Worm (Caenorhabditis elegans) whole organism, L4 larva: ENCODE results near the gene frpr-19.

Source experiments
- F10B5.3 ChIP-seq: sonication (generic microtip); optimal IDR thresholded peaks from 2 replicates; lab custom pipeline; 2016; ENCODE audit warnings: mild to moderate bottlenecking, missing genetic modification characterization, missing compliant biosample characterization
- F26F4.8 ChIP-seq: fragments of 200-800 bp; sonication (Bioruptor generic); conservative IDR thresholded peaks from 2 replicates; pipeline ENCODE4 v1.3.6; 2022; ENCODE audit warnings: missing genetic modification characterization, missing compliant biosample characterization
- F49E8.2 ChIP-seq: sonication (generic microtip); optimal IDR thresholded peaks from 2 replicates; lab custom pipeline; 2016; ENCODE audit warnings: missing compliant biosample characterization, mild to moderate bottlenecking, missing genetic modification characterization, borderline replicate concordance
- T20F7.1 ChIP-seq: fragments of 200-800 bp; sonication (Bioruptor generic); optimal IDR thresholded peaks from 2 replicates; lab custom pipeline; 2018; ENCODE audit warnings: mild to moderate bottlenecking, missing genetic modification characterization, missing compliant biosample characterization
- Y5F2A.4 ChIP-seq: fragments of 200-800 bp; sonication (Bioruptor generic); optimal IDR thresholded peaks from 2 replicates; lab custom pipeline; 2018; ENCODE audit warnings: mild to moderate bottlenecking, missing genetic modification characterization, missing compliant biosample characterization
- ZK546.5 ChIP-seq, 2 experiments: sonication (generic microtip); optimal IDR thresholded peaks; 2 replicates each; lab custom pipeline; 2017; ENCODE audit warnings: missing biosample characterization in 2 of 2, missing genetic modification characterization in 2 of 2
- ama-1 ChIP-seq: fragments of 150-350 bp; optimal IDR thresholded peaks from 2 replicates; lab custom pipeline; 2014; ENCODE audit warnings: inconsistent platforms, mixed read lengths
- arid-1 ChIP-seq: fragments of 200-800 bp; sonication (Bioruptor generic); conservative IDR thresholded peaks from 2 replicates; pipeline ENCODE4 v1.3.6; 2022; ENCODE audit warnings: missing genetic modification reagents, missing genetic modification characterization, missing compliant biosample characterization
- ceh-32 ChIP-seq: sonication (generic microtip); optimal IDR thresholded peaks from 2 replicates; lab custom pipeline; 2016; ENCODE audit warnings: mild to moderate bottlenecking, missing genetic modification characterization, missing compliant biosample characterization; ENCODE audit not compliant: poor library complexity
- ceh-44 ChIP-seq: fragments of 200-800 bp; sonication (Bioruptor generic); IDR thresholded peaks from 2 replicates; pipeline ENCODE4 v1.3.6; 2022; ENCODE audit warnings: missing genetic modification reagents, missing genetic modification characterization, missing compliant biosample characterization
- ces-1 ChIP-seq: fragments of 150-350 bp; sonication (generic microtip); optimal IDR thresholded peaks from 4 replicates; lab custom pipeline; 2014; ENCODE audit warnings: missing biosample characterization, missing genetic modification reagents, missing genetic modification characterization
- cey-2 ChIP-seq: sonication (generic microtip); optimal IDR thresholded peaks from 3 replicates; lab custom pipeline; 2017; ENCODE audit warnings: missing genetic modification characterization, mild to moderate bottlenecking, missing compliant biosample characterization, antibody characterized with exemption, borderline replicate concordance; ENCODE audit not compliant: insufficient read depth
- daf-8 ChIP-seq: fragments of 200-800 bp; sonication (Bioruptor generic); IDR thresholded peaks from 2 replicates; pipeline ENCODE4 v1.3.6; 2022; ENCODE audit warnings: missing genetic modification characterization, missing compliant biosample characterization
- dmd-6 ChIP-seq: fragments of 200-800 bp; sonication (Bioruptor generic); IDR thresholded peaks from 2 replicates; pipeline ENCODE4 v1.3.6; 2022; ENCODE audit warnings: missing genetic modification reagents, missing genetic modification characterization, missing compliant biosample characterization
- dmd-8 ChIP-seq: fragments of 200-800 bp; sonication (Bioruptor generic); IDR thresholded peaks from 2 replicates; pipeline ENCODE4 v1.3.6; 2022; ENCODE audit warnings: missing genetic modification characterization, missing compliant biosample characterization
- dmd-9 ChIP-seq: fragments of 200-800 bp; sonication (Bioruptor generic); IDR thresholded peaks from 2 replicates; pipeline ENCODE4 v1.3.6; 2022; ENCODE audit warnings: missing genetic modification reagents, missing genetic modification characterization, missing compliant biosample characterization
- dpl-1 ChIP-seq: fragments of 150-350 bp; optimal IDR thresholded peaks from 2 replicates; lab custom pipeline; 2014; ENCODE audit warnings: missing biosample characterization, missing genetic modification reagents, missing genetic modification characterization
- egl-27 ChIP-seq: sonication (generic microtip); optimal IDR thresholded peaks from 3 replicates; lab custom pipeline; 2017; ENCODE audit warnings: missing biosample characterization, missing genetic modification reagents, missing genetic modification characterization
- egl-43 ChIP-seq: fragments of 200-800 bp; sonication (Bioruptor generic); IDR thresholded peaks from 2 replicates; pipeline ENCODE4 v1.3.6; 2022; ENCODE audit warnings: missing genetic modification reagents, missing genetic modification characterization, missing compliant biosample characterization
- fos-1 ChIP-seq: fragments of 150-350 bp; optimal IDR thresholded peaks from 2 replicates; lab custom pipeline; 2014; ENCODE audit warnings: missing biosample characterization, missing genetic modification characterization
- hif-1 ChIP-seq, 2 experiments: sonication (generic microtip); optimal IDR thresholded peaks; 2 replicates each; lab custom pipeline; 2016 to 2017; ENCODE audit warnings: missing compliant biosample characterization in 2 of 2, missing genetic modification characterization in 2 of 2, missing genetic modification reagents in 2 of 2, missing genotype in 2 of 2, mild to moderate bottlenecking in 1 of 2
- hlh-11 ChIP-seq: fragments of 200-800 bp; sonication (Bioruptor generic); optimal IDR thresholded peaks from 2 replicates; lab custom pipeline; 2018; ENCODE audit warnings: mild to moderate bottlenecking, missing genetic modification characterization, missing compliant biosample characterization
- hmg-1.1 ChIP-seq: fragments of 200-800 bp; sonication (Bioruptor generic); IDR thresholded peaks from 2 replicates; pipeline ENCODE4 v1.3.6; 2022; ENCODE audit warnings: missing genetic modification reagents, missing genetic modification characterization, missing compliant biosample characterization
- jun-1 ChIP-seq: fragments of 150-350 bp; optimal IDR thresholded peaks from 2 replicates; lab custom pipeline; 2014; ENCODE audit warnings: missing biosample characterization, missing genetic modification reagents, missing genetic modification characterization
- lim-7 ChIP-seq: fragments of 200-800 bp; sonication (Bioruptor generic); IDR thresholded peaks from 2 replicates; pipeline ENCODE4 v1.3.6; 2022; ENCODE audit warnings: missing genetic modification characterization, missing compliant biosample characterization
- lin-13 ChIP-seq: fragments of 150-350 bp; optimal IDR thresholded peaks from 2 replicates; lab custom pipeline; 2014; ENCODE audit warnings: missing biosample characterization, missing genetic modification reagents, missing genetic modification characterization
- lsy-2 ChIP-seq, 2 experiments: fragments of 150-350 bp in 1 of 2; sonication (generic microtip) in 1 of 2; optimal IDR thresholded peaks; 2 replicates each; lab custom pipeline; 2014 to 2017; ENCODE audit warnings: missing biosample characterization in 2 of 2, missing genetic modification characterization in 2 of 2
- madf-9 ChIP-seq: fragments of 200-800 bp; sonication (Bioruptor generic); conservative IDR thresholded peaks from 2 replicates; pipeline ENCODE4 v1.3.6; 2022; ENCODE audit warnings: missing genetic modification reagents, missing genetic modification characterization, missing compliant biosample characterization
- mdl-1 ChIP-seq, 2 experiments: fragments of 150-350 bp in 1 of 2; sonication (generic microtip) in 1 of 2; optimal IDR thresholded peaks; 2 replicates each; lab custom pipeline; 2014 to 2017; ENCODE audit warnings: missing biosample characterization in 2 of 2, missing genetic modification characterization in 2 of 2
- mep-1 ChIP-seq: fragments of 150-350 bp; sonication (generic microtip); optimal IDR thresholded peaks from 3 replicates; lab custom pipeline; 2014; ENCODE audit warnings: missing biosample characterization, missing genetic modification characterization
- mxl-2 ChIP-seq: fragments of 200-800 bp; sonication (Bioruptor generic); conservative IDR thresholded peaks from 2 replicates; pipeline ENCODE4 v1.3.6; 2022; ENCODE audit warnings: missing genetic modification reagents, missing genetic modification characterization, missing compliant biosample characterization
- mxl-3 ChIP-seq: fragments of 200-800 bp; sonication (Bioruptor generic); optimal IDR thresholded peaks from 2 replicates; lab custom pipeline; 2018; ENCODE audit warnings: mild to moderate bottlenecking, missing genetic modification characterization, missing compliant biosample characterization
- nhr-10 ChIP-seq: fragments of 150-350 bp; optimal IDR thresholded peaks from 2 replicates; lab custom pipeline; 2014; ENCODE audit warnings: missing biosample characterization, missing genetic modification characterization
- nhr-102 ChIP-seq: sonication (generic microtip); optimal IDR thresholded peaks from 2 replicates; lab custom pipeline; 2016; ENCODE audit warnings: mild to moderate bottlenecking, missing genetic modification characterization, moderate library complexity, missing compliant biosample characterization
- nhr-237 ChIP-seq: sonication (generic microtip); optimal IDR thresholded peaks from 2 replicates; lab custom pipeline; 2017; ENCODE audit warnings: missing biosample characterization, missing genetic modification characterization
- nhr-41 ChIP-seq: fragments of 200-800 bp; sonication (Bioruptor generic); IDR thresholded peaks from 2 replicates; pipeline ENCODE4 v1.3.6; 2022; ENCODE audit warnings: missing genetic modification reagents, missing genetic modification characterization, missing compliant biosample characterization
- nhr-6 ChIP-seq: fragments of 150-350 bp; optimal IDR thresholded peaks from 2 replicates; lab custom pipeline; 2014; ENCODE audit warnings: missing biosample characterization, missing genetic modification characterization
- pha-4 ChIP-seq, 2 experiments: fragments of 150-350 bp in 1 of 2; fragments of 200-800 bp in 1 of 2; sonication (Bioruptor generic) in 1 of 2; IDR thresholded peaks in 1 of 2; optimal IDR thresholded peaks in 1 of 2; 2 replicates each; pipeline versions ENCODE4 v1.3.6 to Lab custom; 2014 to 2022; ENCODE audit warnings: missing genetic modification characterization in 2 of 2, missing genetic modification reagents in 2 of 2, missing biosample characterization in 1 of 2, missing compliant biosample characterization in 1 of 2
- pqm-1 ChIP-seq: sonication (generic microtip); optimal IDR thresholded peaks from 2 replicates; lab custom pipeline; 2017; ENCODE audit warnings: missing biosample characterization, missing genetic modification characterization
- saeg-2 ChIP-seq: fragments of 200-800 bp; sonication (Bioruptor generic); IDR thresholded peaks from 2 replicates; pipeline ENCODE4 v1.3.6; 2022; ENCODE audit warnings: missing genetic modification reagents, missing genetic modification characterization, missing compliant biosample characterization
- set-16 ChIP-seq: fragments of 200-800 bp; sonication (Bioruptor generic); IDR thresholded peaks from 2 replicates; pipeline ENCODE4 v1.3.6; 2022; ENCODE audit warnings: missing genetic modification reagents, missing genetic modification characterization, missing compliant biosample characterization
- snpc-4 ChIP-seq: fragments of 150-350 bp; optimal IDR thresholded peaks from 2 replicates; lab custom pipeline; 2014; ENCODE audit warnings: missing biosample characterization, missing genetic modification characterization
- spr-1 ChIP-seq: sonication (generic microtip); optimal IDR thresholded peaks from 2 replicates; lab custom pipeline; 2016; ENCODE audit warnings: mild to moderate bottlenecking, missing genetic modification characterization, missing compliant biosample characterization
- spr-3 ChIP-seq: fragments of 200-800 bp; sonication (Bioruptor generic); optimal IDR thresholded peaks from 2 replicates; lab custom pipeline; 2018; ENCODE audit warnings: mild to moderate bottlenecking, missing genetic modification characterization, missing compliant biosample characterization
- tra-1 ChIP-seq: fragments of 200-800 bp; sonication (Bioruptor generic); IDR thresholded peaks from 2 replicates; pipeline ENCODE4 v1.3.6; 2022; ENCODE audit warnings: missing genetic modification reagents, missing genetic modification characterization, missing compliant biosample characterization
- unc-39 ChIP-seq: sonication (generic microtip); optimal IDR thresholded peaks from 2 replicates; lab custom pipeline; 2017; ENCODE audit warnings: missing biosample characterization, missing genetic modification characterization
- zag-1 ChIP-seq: fragments of 150-350 bp; optimal IDR thresholded peaks from 2 replicates; lab custom pipeline; 2014; ENCODE audit warnings: missing biosample characterization, missing genetic modification characterization
- zfp-3 ChIP-seq: fragments of 200-800 bp; sonication (Bioruptor generic); conservative IDR thresholded peaks from 2 replicates; pipeline ENCODE4 v1.3.6; 2022; ENCODE audit warnings: missing genetic modification reagents, missing genetic modification characterization, missing compliant biosample characterization
- zip-11 ChIP-seq: fragments of 200-800 bp; sonication (Bioruptor generic); IDR thresholded peaks from 2 replicates; pipeline ENCODE4 v1.3.6; 2022; ENCODE audit warnings: missing genetic modification characterization, missing compliant biosample characterization
- zip-2 ChIP-seq: fragments of 150-350 bp; optimal IDR thresholded peaks from 2 replicates; lab custom pipeline; 2014; ENCODE audit warnings: missing biosample characterization, missing genetic modification characterization

The frpr-19 gene

ce11 chrIV:1745453-1746051, 35.9 kb downstream of the frpr-19 start, which contains the start of the genes Y41D4A.6 and Y41D4A.4 (continued):
- TF ChIP-seq fos-1 (tag; lab: Kevin White, UChicago) (no peak), cey-2 (tag; lab: Kevin White, UChicago) (no peak), mxl-2 (GFP tag; lab: Robert Waterston, UW) (no peak), nhr-41 (GFP tag; lab: Robert Waterston, UW) (no peak), egl-27 (tag; lab: Kevin White, UChicago) (no peak), dpl-1 (peak; percentile 68), snpc-4 (tag; lab: Kevin White, UChicago) (no peak), dmd-6 (GFP tag; lab: Robert Waterston, UW) (peak; percentile 43; the same call in 1 of the 2 replicates), hif-1 (tag; optimal IDR thresholded peaks at IDR 0.05; lab: Kevin White, UChicago) (peak in 1 of 2 experiments; percentile 94), arid-1 (peak; percentile 61), nhr-6 (tag; lab: Kevin White, UChicago) (peak; percentile 73), lsy-2 (tag; optimal IDR thresholded peaks at IDR 0.05; lab: Kevin White, UChicago) (peak; percentile 3 to 83), daf-8 (GFP tag; lab: Robert Waterston, UW) (no peak), tra-1 (no peak), zip-11 (no peak), saeg-2 (GFP tag; lab: Robert Waterston, UW) (no peak), F26F4.8 (GFP tag; lab: Robert Waterston, UW) (no peak), nhr-102 (tag; lab: Kevin White, UChicago) (peak; percentile 48), madf-9 (GFP tag; lab: Robert Waterston, UW) (peak; percentile 81), Y5F2A.4 (GFP tag; lab: Kevin White, UChicago) (no peak), ama-1 (lab: Kevin White, UChicago) (no peak), T20F7.1 (GFP tag; lab: Kevin White, UChicago) (peak; percentile 73), F10B5.3 (tag; lab: Kevin White, UChicago) (no peak), F49E8.2 (tag; lab: Kevin White, UChicago) (peak; percentile 31), lim-7 (GFP tag; lab: Robert Waterston, UW) (0 out of 2 replicates have a peak, but pooled peaks have one; percentile 48), pha-4 (GFP tag; IDR thresholded peaks at IDR 0.05; lab: Robert Waterston, UW) (0 out of 2 replicates have a peak, but pooled peaks have one; percentile 54), pha-4 (tag; optimal IDR thresholded peaks at IDR 0.05; lab: Kevin White, UChicago) (peak; percentile 54), ZK546.5 (tag; optimal IDR thresholded peaks at IDR 0.05; lab: Kevin White, UChicago) (no peak), mdl-1 (tag; optimal IDR thresholded peaks at IDR 0.05; lab: Kevin White, UChicago) (peak; percentile 40 to 78), zag-1 (no peak), jun-1 (no peak), mep-1 (tag; lab: Kevin White, UChicago) (peak; percentile 89), ceh-32 (no peak), spr-3 (no peak), zip-2 (tag; lab: Kevin White, UChicago) (no peak), lin-13 (GFP tag; lab: Kevin White, UChicago) (peak; percentile 78), ces-1 (GFP tag; lab: Kevin White, UChicago) (no peak), zfp-3 (no peak), dmd-9 (GFP tag; lab: Robert Waterston, UW) (peak; percentile 30; the same call in 1 of the 2 replicates), mxl-3 (GFP tag; lab: Kevin White, UChicago) (peak; percentile 91), hmg-1.1 (GFP tag; lab: Robert Waterston, UW) (peak; percentile 76), unc-39 (tag; lab: Kevin White, UChicago) (no peak), ceh-44 (peak; percentile 94), pqm-1 (tag; lab: Kevin White, UChicago) (no peak), dmd-8 (GFP tag; lab: Robert Waterston, UW) (no peak), hlh-11 (tag; lab: Kevin White, UChicago) (peak; percentile 78), egl-43 (peak; percentile 64; the same call in 1 of the 2 replicates), nhr-10 (no peak), nhr-237 (no peak), set-16 (GFP tag; lab: Robert Waterston, UW) (peak; percentile 18; the same call in 1 of the 2 replicates), spr-1 (peak; percentile 43)
